Fruit fly (Drosophila melanogaster) whole organism, adult: Measurements from ENCODE around the gene Ho.

Experiments used
- CG11617 ChIP-seq: fragments of 200-800 bp; sonication (Bioruptor generic); optimal IDR thresholded peaks from 2 replicates; lab custom pipeline; 2017; ENCODE audit warnings: mild to moderate bottlenecking, missing biosample characterization, missing genetic modification reagents, missing genetic modification characterization
- CG12768 ChIP-seq: fragments of 200-800 bp; sonication (Bioruptor generic); optimal IDR thresholded peaks from 2 replicates; lab custom pipeline; 2017; ENCODE audit warnings: missing biosample characterization, missing genetic modification characterization, mild to moderate bottlenecking, moderate library complexity, missing genetic modification reagents
- CG14711 ChIP-seq: fragments of 200-800 bp; sonication (Bioruptor generic); optimal IDR thresholded peaks from 2 replicates; lab custom pipeline; 2018; ENCODE audit warnings: missing biosample characterization, mild to moderate bottlenecking, missing genetic modification characterization, moderate library complexity
- CG1620 ChIP-seq: fragments of 200-800 bp; sonication (Bioruptor generic); optimal IDR thresholded peaks from 2 replicates; lab custom pipeline; 2016; ENCODE audit warnings: missing biosample characterization, missing genetic modification characterization
- CG33017 ChIP-seq: fragments of 200-800 bp; sonication (Bioruptor generic); optimal IDR thresholded peaks from 2 replicates; lab custom pipeline; 2018; ENCODE audit warnings: missing biosample characterization, mild to moderate bottlenecking, missing genetic modification characterization, moderate library complexity
- CG5204 ChIP-seq: fragments of 200-800 bp; sonication (Bioruptor generic); optimal IDR thresholded peaks from 2 replicates; lab custom pipeline; 2016; ENCODE audit warnings: missing biosample characterization, missing genetic modification characterization
- CG7045 ChIP-seq: fragments of 200-800 bp; sonication (Bioruptor generic); optimal IDR thresholded peaks from 2 replicates; lab custom pipeline; 2017; ENCODE audit warnings: missing biosample characterization, mild to moderate bottlenecking, missing genetic modification characterization
- CG7101 ChIP-seq: fragments of 200-800 bp; sonication (Bioruptor generic); optimal IDR thresholded peaks from 2 replicates; lab custom pipeline; 2018; ENCODE audit warnings: missing biosample characterization, mild to moderate bottlenecking, missing genetic modification characterization, moderate library complexity
- Clk ChIP-seq: fragments of 200-800 bp; sonication (Bioruptor generic); optimal IDR thresholded peaks from 2 replicates; lab custom pipeline; 2017; ENCODE audit warnings: missing biosample characterization, missing genetic modification characterization
- Crg-1 ChIP-seq: fragments of 200-800 bp; sonication (Bioruptor generic); optimal IDR thresholded peaks from 2 replicates; lab custom pipeline; 2016; ENCODE audit warnings: missing biosample characterization, missing genetic modification characterization
- Hr96 ChIP-seq: fragments of 200-800 bp; sonication (Bioruptor generic); optimal IDR thresholded peaks from 2 replicates; lab custom pipeline; 2016; ENCODE audit warnings: missing biosample characterization, missing genetic modification characterization
- Mnt ChIP-seq: fragments of 200-800 bp; sonication (Bioruptor generic); optimal IDR thresholded peaks from 2 replicates; lab custom pipeline; 2016; ENCODE audit warnings: missing biosample characterization, mild to moderate bottlenecking, missing genetic modification characterization
- bab1 ChIP-seq: fragments of 200-800 bp; sonication (Bioruptor generic); optimal IDR thresholded peaks from 3 replicates; lab custom pipeline; 2019; ENCODE audit warnings: missing biosample characterization, mild to moderate bottlenecking, missing genetic modification characterization, moderate library complexity
- cic ChIP-seq: fragments of 200-800 bp; sonication (Bioruptor generic); optimal IDR thresholded peaks from 2 replicates; lab custom pipeline; 2017; ENCODE audit warnings: missing biosample characterization, mild to moderate bottlenecking, missing genetic modification characterization, moderate library complexity
- cnc ChIP-seq, 2 experiments: fragments of >200 bp; optimal IDR thresholded peaks; 2 replicates each; lab custom pipeline; 2017
- kay ChIP-seq: fragments of 200-800 bp; sonication (Bioruptor generic); peaks from one replicate; lab custom pipeline; 2016; ENCODE audit warnings: missing biosample characterization, missing genetic modification characterization, borderline replicate concordance
- ovo ChIP-seq: fragments of 200-800 bp; sonication (Bioruptor generic); optimal IDR thresholded peaks from 2 replicates; lab custom pipeline; 2016; ENCODE audit warnings: missing biosample characterization, missing genetic modification characterization
- pad ChIP-seq: fragments of 200-800 bp; sonication (Bioruptor generic); optimal IDR thresholded peaks from 3 replicates; lab custom pipeline; 2017; ENCODE audit warnings: missing biosample characterization, missing genetic modification characterization, mild to moderate bottlenecking, moderate library complexity, missing genetic modification reagents
- tj ChIP-seq: fragments of 200-800 bp; sonication (Bioruptor generic); optimal IDR thresholded peaks from 3 replicates; lab custom pipeline; 2017; ENCODE audit warnings: missing biosample characterization, mild to moderate bottlenecking, missing genetic modification characterization, moderate library complexity
- toe ChIP-seq: fragments of 200-800 bp; sonication (Bioruptor generic); optimal IDR thresholded peaks from 2 replicates; lab custom pipeline; 2016; ENCODE audit warnings: missing biosample characterization, missing genetic modification characterization

Gene Ho

dm6 chr3R:11690857-11691471, 11.4 kb downstream of the Ho start:
- TF ChIP-seq CG14711 (tag; lab: Kevin White, UChicago) (no peak), CG11617 (no peak), CG1620 (GFP tag; lab: Kevin White, UChicago) (no peak), ovo (GFP tag; lab: Kevin White, UChicago) (no peak), Hr96 (GFP tag; lab: Kevin White, UChicago) (no peak), Clk (no peak), tj (GFP tag; lab: Kevin White, UChicago) (no peak), Crg-1 (GFP tag; lab: Kevin White, UChicago) (no peak), Mnt (GFP tag; lab: Kevin White, UChicago) (no peak), toe (GFP tag; lab: Kevin White, UChicago) (no peak), CG7045 (GFP tag; lab: Kevin White, UChicago) (no peak), bab1 (no peak), CG5204 (GFP tag; lab: Kevin White, UChicago) (no peak), pad (GFP tag; lab: Kevin White, UChicago) (no peak), kay (no peak), cnc (optimal IDR thresholded peaks at IDR 0.05; lab: Kevin White, UChicago) (no peak), CG7101 (no peak), CG12768 (GFP tag; lab: Kevin White, UChicago) (no peak), CG33017 (tag; lab: Kevin White, UChicago) (no peak)

- TF ChIP-seq cic (no peak), CG7101 (no peak), CG1620 (GFP tag; lab: Kevin White, UChicago) (no peak), pad (GFP tag; lab: Kevin White, UChicago) (no peak), cnc (optimal IDR thresholded peaks at IDR 0.05; lab: Kevin White, UChicago) (no peak), Crg-1 (GFP tag; lab: Kevin White, UChicago) (no peak), bab1 (no peak), Clk (no peak)
Observed at dm6 chr3R:11691747-11692146, 12.2 kb downstream of the Ho start, which contains the start of gene CG18765. Gene CG18765 (minus strand): TSS chr3R:11691799.

dm6 chr3R:11692504-11692903, 13.0 kb downstream of the Ho start:
- TF ChIP-seq CG12768 (GFP tag; lab: Kevin White, UChicago) = no peak
- no peak for TF ChIP-seq cnc (optimal IDR thresholded peaks at IDR 0.05; lab: Kevin White, UChicago)
- no peak for TF ChIP-seq Crg-1 (GFP tag; lab: Kevin White, UChicago)
- no peak for TF ChIP-seq pad (GFP tag; lab: Kevin White, UChicago)
- TF ChIP-seq CG33017 (tag; lab: Kevin White, UChicago) = no peak
- no peak for TF ChIP-seq ovo (GFP tag; lab: Kevin White, UChicago)
- TF ChIP-seq cic = no peak
- no peak for TF ChIP-seq tj (GFP tag; lab: Kevin White, UChicago)
- TF ChIP-seq toe (GFP tag; lab: Kevin White, UChicago) = no peak
- no peak for TF ChIP-seq CG7045 (GFP tag; lab: Kevin White, UChicago)
- TF ChIP-seq kay = no peak
- TF ChIP-seq bab1 = no peak
- no peak for TF ChIP-seq CG7101
- no peak for TF ChIP-seq CG14711 (tag; lab: Kevin White, UChicago)
- no peak for TF ChIP-seq CG5204 (GFP tag; lab: Kevin White, UChicago)
- TF ChIP-seq CG11617 = no peak
- TF ChIP-seq CG1620 (GFP tag; lab: Kevin White, UChicago) = no peak
- TF ChIP-seq Clk = no peak
- TF ChIP-seq Mnt (GFP tag; lab: Kevin White, UChicago) = no peak

- no peak for TF ChIP-seq CG1620 (GFP tag; lab: Kevin White, UChicago)
- no peak for TF ChIP-seq Hr96 (GFP tag; lab: Kevin White, UChicago)
- TF ChIP-seq kay = no peak
- no peak for TF ChIP-seq toe (GFP tag; lab: Kevin White, UChicago)
- TF ChIP-seq CG33017 (tag; lab: Kevin White, UChicago) = no peak
- no peak for TF ChIP-seq ovo (GFP tag; lab: Kevin White, UChicago)
- no peak for TF ChIP-seq CG11617
- TF ChIP-seq Clk = no peak
Observed at dm6 chr3R:11694311-11695305, 15.1 kb downstream of the Ho start, which contains the start of gene Fer3. Gene Fer3 (minus strand): TSS chr3R:11694311.

- TF ChIP-seq CG7101 = no peak
- TF ChIP-seq kay = no peak
- no peak for TF ChIP-seq pad (GFP tag; lab: Kevin White, UChicago)
- TF ChIP-seq bab1 = no peak
- no peak for TF ChIP-seq CG1620 (GFP tag; lab: Kevin White, UChicago)
- TF ChIP-seq tj (GFP tag; lab: Kevin White, UChicago) = no peak
- TF ChIP-seq cic = no peak
- no peak for TF ChIP-seq CG33017 (tag; lab: Kevin White, UChicago)
- no peak for TF ChIP-seq cnc (optimal IDR thresholded peaks at IDR 0.05; lab: Kevin White, UChicago)
- no peak for TF ChIP-seq CG5204 (GFP tag; lab: Kevin White, UChicago)
- no peak for TF ChIP-seq Clk
- TF ChIP-seq Crg-1 (GFP tag; lab: Kevin White, UChicago) = no peak
- no peak for TF ChIP-seq CG11617
- no peak for TF ChIP-seq ovo (GFP tag; lab: Kevin White, UChicago)
- TF ChIP-seq Hr96 (GFP tag; lab: Kevin White, UChicago) = no peak
- no peak for TF ChIP-seq Mnt (GFP tag; lab: Kevin White, UChicago)
- no peak for TF ChIP-seq toe (GFP tag; lab: Kevin White, UChicago)
- no peak for TF ChIP-seq CG12768 (GFP tag; lab: Kevin White, UChicago)
Observed at dm6 chr3R:11696209-11696608, 16.7 kb downstream of the Ho start, which contains the start of gene CG14717. Gene CG14717 (plus strand): TSS chr3R:11696509.
